Fruit fly (Drosophila melanogaster) whole organism, larva: ENCODE results near the gene CG14731.
"Not testable (repeated sequence)": the region's sequence is repeated elsewhere in the genome, so short reads cannot be mapped to it uniquely, and the experiment has no call there.

Source experiments
- noc ChIP-seq: fragments of 200-800 bp; sonication (Bioruptor generic); optimal IDR thresholded peaks from 3 replicates; lab custom pipeline; 2019; ENCODE audit warnings: missing biosample characterization, mild to moderate bottlenecking, missing genetic modification characterization, moderate library complexity

CG14731 gene

dm6 chr3R:11947959-11948358 is 16.9 kb downstream of the CG14731 start:
- no peak for TF ChIP-seq noc

- no peak for TF ChIP-seq noc
Measured at dm6 chr3R:11948903-11949358, 17.9 kb downstream of the CG14731 start, which contains the start of gene Cad87A. Cad87A (minus strand) TSS chr3R:11949129.

dm6 chr3R:11949387-11950029 is 18.4 kb downstream of the CG14731 start, which contains the start of gene CG31211:
CG31211 (plus strand) TSS chr3R:11949680.
- TF ChIP-seq noc, result no peak

- not testable (repeated sequence) for TF ChIP-seq noc
Measured at dm6 chr3R:11956444-11956843, 25.4 kb downstream of the CG14731 start, which contains the start of gene Hsp70Aa. Hsp70Aa (minus strand) TSS chr3R:11956544.

- TF ChIP-seq noc, result no peak
Measured at dm6 chr3R:11957388-11957787, 26.3 kb downstream of the CG14731 start.

dm6 chr3R:11958235-11958634 is 27.2 kb downstream of the CG14731 start, which contains the start of gene Hsp70Ab:
Hsp70Ab (plus strand) TSS chr3R:11958535.
- not testable (repeated sequence) for TF ChIP-seq noc

dm6 chr3R:11962739-11963214 is 31.7 kb downstream of the CG14731 start, which contains the start of the genes CG3281 and aurA:
CG3281 (minus strand) TSS chr3R:11962805.
aurA (plus strand) TSS chr3R:11963124.
- peak; percentile 74 for TF ChIP-seq noc

dm6 chr3R:11964000-11964399 is 32.9 kb downstream of the CG14731 start:
- no peak for TF ChIP-seq noc

- no peak for TF ChIP-seq noc
Measured at dm6 chr3R:11967262-11968029, 36.4 kb downstream of the CG14731 start, which contains the start of the genes CG12213 and GC1. CG12213 (minus strand) TSS chr3R:11967691. GC1 (plus strand) TSS chr3R:11967708.

- TF ChIP-seq noc, result peak; percentile 15
Measured at dm6 chr3R:11968030-11968753, 37.1 kb downstream of the CG14731 start.

dm6 chr3R:11969217-11969616 is 38.2 kb downstream of the CG14731 start:
- peak; percentile 35 for TF ChIP-seq noc

dm6 chr3R:11971394-11971793 is 40.3 kb downstream of the CG14731 start, which contains the start of gene GC2:
GC2 (plus strand) TSS chr3R:11971694.
- no peak for TF ChIP-seq noc

dm6 chr3R:11973826-11974225 is 42.8 kb downstream of the CG14731 start:
- TF ChIP-seq noc, result no peak

- TF ChIP-seq noc, result no peak
Measured at dm6 chr3R:11974631-11975030, 43.6 kb downstream of the CG14731 start, which contains the start of gene Tango9. Tango9 (minus strand) TSS chr3R:11974910.

dm6 chr3R:11976556-11977335 is 45.7 kb downstream of the CG14731 start, which contains the start of gene CG10005:
CG10005 (minus strand) TSS chr3R:11977197.
- TF ChIP-seq noc, result no peak

- no peak for TF ChIP-seq noc
Measured at dm6 chr3R:11977336-11977678, 46.2 kb downstream of the CG14731 start.
